Fruit fly (Drosophila melanogaster) whole organism, pupa: ENCODE results near the gene TRAM.

Experiments
- CG10348 ChIP-seq: fragments of 200-800 bp; sonication (Bioruptor generic); IDR thresholded peaks from 2 replicates; pipeline ENCODE4 v1.3.6; 2022; ENCODE audit warnings: missing biosample characterization, missing genetic modification characterization
- CG13204 ChIP-seq: fragments of 200-800 bp; sonication (Bioruptor generic); optimal IDR thresholded peaks from 2 replicates; lab custom pipeline; 2018; ENCODE audit warnings: missing biosample characterization, mild to moderate bottlenecking, missing genetic modification characterization, moderate library complexity
- CG14655 ChIP-seq: fragments of 200-800 bp; sonication (Bioruptor generic); optimal IDR thresholded peaks from 3 replicates; lab custom pipeline; 2017; ENCODE audit warnings: mild to moderate bottlenecking, missing biosample characterization, missing genetic modification reagents, missing genetic modification characterization
- CG15710 ChIP-seq: fragments of 200-800 bp; sonication (Bioruptor generic); optimal IDR thresholded peaks from 2 replicates; lab custom pipeline; 2018; ENCODE audit warnings: missing biosample characterization, mild to moderate bottlenecking, missing genetic modification characterization, moderate library complexity
- CG34367 ChIP-seq: fragments of 200-800 bp; sonication (Bioruptor generic); optimal IDR thresholded peaks from 2 replicates; lab custom pipeline; 2018; ENCODE audit warnings: missing biosample characterization, mild to moderate bottlenecking, missing genetic modification characterization
- CG4496 ChIP-seq: fragments of 200-800 bp; sonication (Bioruptor generic); IDR thresholded peaks from 3 replicates; pipeline ENCODE4 v1.3.6; 2022; ENCODE audit warnings: missing biosample characterization, missing genetic modification characterization
- CG8159 ChIP-seq: fragments of 200-800 bp; sonication (Bioruptor generic); optimal IDR thresholded peaks from 3 replicates; lab custom pipeline; 2018; ENCODE audit warnings: missing biosample characterization, mild to moderate bottlenecking, missing genetic modification characterization, moderate library complexity
- CG8301 ChIP-seq: fragments of 200-800 bp; sonication (Bioruptor generic); optimal IDR thresholded peaks from 2 replicates; lab custom pipeline; 2018; ENCODE audit warnings: missing biosample characterization, mild to moderate bottlenecking, missing genetic modification characterization
- CG9948 ChIP-seq: fragments of 200-800 bp; sonication (Bioruptor generic); optimal IDR thresholded peaks from 2 replicates; lab custom pipeline; 2018; ENCODE audit warnings: missing biosample characterization, mild to moderate bottlenecking, missing genetic modification characterization, moderate library complexity
- D1 ChIP-seq: fragments of 200-800 bp; sonication (Bioruptor generic); optimal IDR thresholded peaks from 2 replicates; lab custom pipeline; 2018; ENCODE audit warnings: missing biosample characterization, mild to moderate bottlenecking, missing genetic modification characterization, moderate library complexity
- Pif1B ChIP-seq: fragments of 200-800 bp; sonication (Bioruptor generic); optimal IDR thresholded peaks from 3 replicates; lab custom pipeline; 2016; ENCODE audit warnings: missing biosample characterization, missing genetic modification characterization
- Snoo ChIP-seq: fragments of 200-800 bp; sonication (Bioruptor generic); optimal IDR thresholded peaks from 3 replicates; lab custom pipeline; 2017; ENCODE audit warnings: missing biosample characterization, mild to moderate bottlenecking, missing genetic modification characterization, inconsistent platforms

DNA sequence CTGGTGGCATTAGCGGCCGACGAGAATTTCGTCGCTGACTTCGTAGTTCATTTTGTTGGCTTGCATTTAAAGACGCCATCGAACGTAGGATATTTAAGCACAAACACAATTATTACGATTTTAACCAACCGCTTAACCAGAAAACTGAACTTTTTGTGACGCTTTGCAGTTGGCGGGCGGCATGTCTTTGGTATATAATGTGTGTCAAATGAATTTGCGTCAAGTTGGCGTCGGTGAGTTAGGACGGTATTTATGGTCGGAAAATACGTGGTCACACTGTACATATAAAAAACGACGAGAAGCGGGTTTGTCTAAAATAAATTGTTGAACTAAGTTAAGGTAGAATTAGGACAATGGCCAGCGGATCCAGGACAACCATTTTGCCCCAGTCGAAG is 7.2 kb upstream of the TRAM start, which contains the start of the genes CG43867 and MED22:
- TF ChIP-seq CG15710 (tag; lab: Kevin White, UChicago) (no peak), Snoo (no peak), CG8301 (tag; lab: Kevin White, UChicago) (no peak), CG10348 (GFP tag; lab: Robert Waterston, UW) (no peak), CG8159 (tag; lab: Kevin White, UChicago) (no peak), CG14655 (GFP tag; lab: Kevin White, UChicago) (no peak), D1 (tag; lab: Kevin White, UChicago) (no peak), CG13204 (GFP tag; lab: Kevin White, UChicago) (no peak), CG9948 (tag; lab: Kevin White, UChicago) (no peak), Pif1B (GFP tag; lab: Kevin White, UChicago) (no peak), CG4496 (no peak), CG34367 (tag; lab: Kevin White, UChicago) (no peak)
